Worm (Caenorhabditis elegans) whole organism, early embryonic: ENCODE data around the gene lin-49.

Experiments used
- B0310.2 ChIP-seq: sonication (generic microtip); optimal IDR thresholded peaks from 2 replicates; lab custom pipeline; 2016; ENCODE audit warnings: mild to moderate bottlenecking, missing genetic modification characterization, missing compliant biosample characterization
- aly-1 ChIP-seq: sonication (generic microtip); optimal IDR thresholded peaks from 2 replicates; lab custom pipeline; 2016; ENCODE audit warnings: missing genetic modification characterization, missing compliant biosample characterization
- ama-1 ChIP-seq: fragments of 150-350 bp; optimal IDR thresholded peaks from 2 replicates; lab custom pipeline; 2014
- ets-7 ChIP-seq: sonication (generic microtip); optimal IDR thresholded peaks from 2 replicates; lab custom pipeline; 2016; ENCODE audit warnings: missing genotype, missing genetic modification characterization, missing compliant biosample characterization
- flt-1 ChIP-seq: fragments of 200-800 bp; sonication (Bioruptor generic); IDR thresholded peaks from 2 replicates; pipeline ENCODE4 v1.3.6; 2022; ENCODE audit warnings: missing genetic modification characterization, missing compliant biosample characterization
- hmg-4 ChIP-seq: fragments of 200-800 bp; sonication (Bioruptor generic); optimal IDR thresholded peaks from 2 replicates; lab custom pipeline; 2018; ENCODE audit warnings: mild to moderate bottlenecking, missing genetic modification characterization, missing compliant biosample characterization
- scrt-1 ChIP-seq: fragments of 200-800 bp; sonication (Bioruptor generic); IDR thresholded peaks from 2 replicates; pipeline ENCODE4 v1.3.6; 2022; ENCODE audit warnings: missing genetic modification characterization, missing compliant biosample characterization

DNA sequence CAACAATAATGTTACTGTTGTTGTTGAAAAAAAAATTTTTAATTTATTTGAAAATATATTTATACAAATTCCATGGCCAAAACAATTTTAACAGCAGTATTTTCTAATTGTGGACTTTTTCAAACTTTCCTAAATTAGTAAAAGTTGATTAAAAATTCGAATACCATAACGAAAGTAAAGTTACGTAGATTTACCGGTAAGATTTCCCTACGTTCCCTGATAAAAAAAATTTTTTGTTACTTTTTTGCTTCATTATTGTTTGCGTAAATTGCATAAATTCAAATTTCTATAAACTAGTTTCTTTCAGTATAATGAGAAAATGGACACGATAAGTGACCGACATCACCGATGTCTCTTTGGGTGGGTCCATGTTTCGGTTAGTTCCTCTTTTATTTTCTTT lies 11.5 kb upstream of the lin-49 start, which contains the start of gene F42A9.6:
- TF ChIP-seq ets-7 (tag; lab: Kevin White, UChicago) (no peak), ama-1 (lab: Kevin White, UChicago) (no peak), flt-1 (GFP tag; lab: Robert Waterston, UW) (no peak), aly-1 (no peak), B0310.2 (no peak), hmg-4 (GFP tag; lab: Kevin White, UChicago) (no peak), scrt-1 (GFP tag; lab: Robert Waterston, UW) (no peak)
